Worm (Caenorhabditis elegans) whole organism, midembryonic: ENCODE data around the gene T24D3.2.

Source experiments
- T22C8.4 ChIP-seq: fragments of 200-800 bp; sonication (Bioruptor generic); IDR thresholded peaks from 2 replicates; pipeline ENCODE4 v1.3.6; 2022; ENCODE audit warnings: missing genetic modification characterization, missing compliant biosample characterization
- flt-1 ChIP-seq: fragments of 200-800 bp; sonication (Bioruptor generic); IDR thresholded peaks from 2 replicates; pipeline ENCODE4 v1.3.6; 2022; ENCODE audit warnings: missing genetic modification characterization, missing compliant biosample characterization
- ztf-23 ChIP-seq: fragments of 200-800 bp; sonication (Bioruptor generic); IDR thresholded peaks from 2 replicates; pipeline ENCODE4 v1.3.6; 2022; ENCODE audit warnings: missing genetic modification reagents, missing genetic modification characterization, missing compliant biosample characterization
- ztf-29 ChIP-seq: fragments of 200-800 bp; sonication (Bioruptor generic); IDR thresholded peaks from 2 replicates; pipeline ENCODE4 v1.3.6; 2022; ENCODE audit warnings: missing genetic modification reagents, missing genetic modification characterization, missing compliant biosample characterization

- no peak for TF ChIP-seq flt-1 (GFP tag; lab: Robert Waterston, UW)
- TF ChIP-seq ztf-29 (GFP tag; lab: Robert Waterston, UW): no peak
- TF ChIP-seq ztf-23: no peak
- TF ChIP-seq T22C8.4 (GFP tag; lab: Robert Waterston, UW): no peak
Observed at ce11 chrX:12446572-12446971, 21.0 kb downstream of the T24D3.2 start.
